Comparison of ENCODE assay signal across 1 worm cellular context in genomic region chrIII:8132496-8132895, ce11.
TF ChIP-seq lines count a peak whose summit lies in the region.

No protein-coding gene starts in this region.

TF ChIP-seq in whole organism, L1 larva, 84 proteins besides CTCF, POLR2A, EP300 and RAD21 (continued from another document):
- no peak for TF ChIP-seq mdl-1 (tag; optimal IDR thresholded peaks at IDR 0.05; lab: Kevin White, UChicago)
- TF ChIP-seq mep-1 (tag; optimal IDR thresholded peaks at IDR 0.05; lab: Kevin White, UChicago): no peak
- TF ChIP-seq nhr-19 (GFP tag; conservative IDR thresholded peaks at IDR 0.05; lab: Robert Waterston, UW): peak; percentile 25; the same call in 1 of the 2 replicates
- no peak for TF ChIP-seq sptf-1 (tag; optimal IDR thresholded peaks at IDR 0.05; lab: Kevin White, UChicago)
- no peak for TF ChIP-seq ceh-90 (tag; optimal IDR thresholded peaks at IDR 0.05; lab: Kevin White, UChicago)
- TF ChIP-seq hlh-17 (GFP tag; optimal IDR thresholded peaks at IDR 0.05; lab: Kevin White, UChicago; ENCODE audit: borderline replicate concordance): no peak
- TF ChIP-seq ztf-4 (tag; optimal IDR thresholded peaks at IDR 0.05; lab: Kevin White, UChicago): no peak
- no peak for TF ChIP-seq snu-23 (GFP tag; optimal IDR thresholded peaks at IDR 0.05; lab: Kevin White, UChicago)
- TF ChIP-seq nhr-47 (tag; optimal IDR thresholded peaks at IDR 0.05; lab: Kevin White, UChicago): no peak
- no peak for TF ChIP-seq lir-3 (tag; optimal IDR thresholded peaks at IDR 0.05; lab: Kevin White, UChicago; ENCODE audit: poor library complexity)
